Fruit fly (Drosophila melanogaster) whole organism, embryonic: ENCODE measurements around the gene Coq5.
A peak's percentile ranks its signal among the peaks of the same experiment; 100 is the strongest.

Experiments used
- ATbp ChIP-seq: fragments of 200-800 bp; sonication (Bioruptor generic); optimal IDR thresholded peaks from 2 replicates; lab custom pipeline; 2017; ENCODE audit warnings: missing biosample characterization, mild to moderate bottlenecking, missing genetic modification characterization, missing genetic modification reagents
- Aef1 ChIP-seq: fragments of 200-800 bp; sonication (Bioruptor generic); IDR thresholded peaks from 3 replicates; pipeline ENCODE4 v1.3.6; 2022; ENCODE audit warnings: missing biosample characterization, missing genetic modification characterization
- Atf3 ChIP-seq: fragments of 200-800 bp; sonication (Bioruptor generic); optimal IDR thresholded peaks from 3 replicates; lab custom pipeline; 2016; ENCODE audit warnings: missing biosample characterization, missing genetic modification characterization
- BEAF-32 ChIP-seq: fragments of 200-800 bp; sonication (Bioruptor generic); optimal IDR thresholded peaks from 3 replicates; lab custom pipeline; 2017; ENCODE audit warnings: missing biosample characterization, missing genetic modification characterization, mild to moderate bottlenecking, moderate library complexity, missing genetic modification reagents
- CG1024 ChIP-seq: fragments of 200-800 bp; sonication (Bioruptor generic); IDR thresholded peaks from 2 replicates; pipeline ENCODE4 v1.3.6; 2022; ENCODE audit warnings: missing biosample characterization, missing genetic modification characterization
- CG13123 ChIP-seq: fragments of 200-800 bp; sonication (Bioruptor generic); optimal IDR thresholded peaks from 2 replicates; lab custom pipeline; 2016; ENCODE audit warnings: missing biosample characterization, missing genetic modification characterization
- CG13296 ChIP-seq: fragments of 200-800 bp; sonication (Bioruptor generic); optimal IDR thresholded peaks from 3 replicates; lab custom pipeline; 2018; ENCODE audit warnings: missing biosample characterization, mild to moderate bottlenecking, missing genetic modification characterization
- CG14050 ChIP-seq: fragments of 200-800 bp; sonication (Bioruptor generic); IDR thresholded peaks from 3 replicates; pipeline ENCODE4 v1.3.6; 2022; ENCODE audit warnings: missing biosample characterization, missing genetic modification characterization
- CG15073 ChIP-seq: fragments of 200-800 bp; sonication (Bioruptor generic); optimal IDR thresholded peaks from 2 replicates; lab custom pipeline; 2016; ENCODE audit warnings: missing biosample characterization, missing genetic modification characterization
- CG15696 ChIP-seq: fragments of 200-800 bp; sonication (Bioruptor generic); optimal IDR thresholded peaks from 2 replicates; lab custom pipeline; 2019; ENCODE audit warnings: missing biosample characterization, mild to moderate bottlenecking, missing genetic modification characterization, moderate library complexity
- CG1792 ChIP-seq: fragments of 200-800 bp; sonication (Bioruptor generic); optimal IDR thresholded peaks from 2 replicates; lab custom pipeline; 2016; ENCODE audit warnings: missing biosample characterization, missing genetic modification characterization
- CG2889 ChIP-seq: fragments of 200-800 bp; sonication (Bioruptor generic); IDR thresholded peaks from 3 replicates; pipeline ENCODE4 v1.3.6; 2022; ENCODE audit warnings: missing biosample characterization, missing genetic modification characterization
- CG34422 ChIP-seq: fragments of 200-800 bp; sonication (Bioruptor generic); IDR thresholded peaks from 3 replicates; pipeline ENCODE4 v1.3.6; 2022; ENCODE audit warnings: missing biosample characterization, missing genetic modification characterization
- CG6272 ChIP-seq: fragments of 200-800 bp; sonication (Bioruptor generic); IDR thresholded peaks from 2 replicates; pipeline ENCODE4 v1.3.6; 2022; ENCODE audit warnings: missing biosample characterization, missing genetic modification characterization
- CG6854 ChIP-seq: fragments of 200-800 bp; sonication (Bioruptor generic); optimal IDR thresholded peaks from 3 replicates; lab custom pipeline; 2017; ENCODE audit warnings: missing biosample characterization, mild to moderate bottlenecking, missing genetic modification characterization
- CG7745 ChIP-seq: fragments of 200-800 bp; sonication (Bioruptor generic); optimal IDR thresholded peaks from 2 replicates; lab custom pipeline; 2018; ENCODE audit warnings: missing biosample characterization, mild to moderate bottlenecking, missing genetic modification characterization, moderate library complexity
- CG7839 ChIP-seq: fragments of 200-800 bp; sonication (Bioruptor generic); optimal IDR thresholded peaks from 3 replicates; lab custom pipeline; 2018; ENCODE audit warnings: missing biosample characterization, mild to moderate bottlenecking, missing genetic modification characterization, moderate library complexity
- CG9437 ChIP-seq: fragments of 200-800 bp; sonication (Bioruptor generic); optimal IDR thresholded peaks from 2 replicates; lab custom pipeline; 2018; ENCODE audit warnings: missing biosample characterization, mild to moderate bottlenecking, missing genetic modification characterization
- Dref ChIP-seq: fragments of 200-800 bp; sonication (Bioruptor generic); IDR thresholded peaks from 2 replicates; pipeline ENCODE4 v1.3.6; 2022; ENCODE audit warnings: missing biosample characterization, missing genetic modification characterization
- Fer3 ChIP-seq: fragments of 200-800 bp; sonication (Bioruptor generic); optimal IDR thresholded peaks from 2 replicates; lab custom pipeline; 2018; ENCODE audit warnings: missing biosample characterization, mild to moderate bottlenecking, missing genetic modification characterization, moderate library complexity
- HLHmδ ChIP-seq: fragments of 200-800 bp; sonication (Bioruptor generic); optimal IDR thresholded peaks from 2 replicates; lab custom pipeline; 2018; ENCODE audit warnings: missing biosample characterization, mild to moderate bottlenecking, missing genetic modification characterization, moderate library complexity
- HmgD ChIP-seq: fragments of 200-800 bp; sonication (Bioruptor generic); optimal IDR thresholded peaks from 3 replicates; lab custom pipeline; 2016; ENCODE audit warnings: missing biosample characterization, missing genetic modification characterization
- Hmx ChIP-seq: fragments of 200-800 bp; sonication (Bioruptor generic); optimal IDR thresholded peaks from 2 replicates; lab custom pipeline; 2016; ENCODE audit warnings: missing biosample characterization, missing genetic modification characterization
- Hr51 ChIP-seq, 2 experiments: fragments of 200-800 bp; sonication (Bioruptor generic); optimal IDR thresholded peaks; 2 replicates in 1 of 2; 3 replicates in 1 of 2; lab custom pipeline; 2016 to 2018; ENCODE audit warnings: missing biosample characterization in 2 of 2, missing genetic modification characterization in 2 of 2, mild to moderate bottlenecking in 1 of 2, moderate library complexity in 1 of 2
- Hr78 ChIP-seq, 2 experiments: fragments of 200-800 bp in 1 of 2; fragments of >200 bp in 1 of 2; sonication (Bioruptor generic) in 1 of 2; optimal IDR thresholded peaks; 2 replicates each; lab custom pipeline; 2017 to 2019; ENCODE audit warnings: missing biosample characterization in 2 of 2, missing genetic modification characterization in 2 of 2, mild to moderate bottlenecking in 1 of 2, moderate library complexity in 1 of 2
- Mad ChIP-seq: fragments of 200-800 bp; sonication (Bioruptor generic); optimal IDR thresholded peaks from 2 replicates; lab custom pipeline; 2016; ENCODE audit warnings: missing biosample characterization, missing genetic modification characterization
- PHDP ChIP-seq: fragments of 200-800 bp; sonication (Bioruptor generic); optimal IDR thresholded peaks from 3 replicates; lab custom pipeline; 2018; ENCODE audit warnings: missing biosample characterization, mild to moderate bottlenecking, missing genetic modification characterization, moderate library complexity
- Poxn ChIP-seq: fragments of 200-800 bp; sonication (Bioruptor generic); IDR thresholded peaks from 2 replicates; pipeline ENCODE4 v1.3.6; 2022; ENCODE audit warnings: missing biosample characterization, missing genetic modification characterization
- Ravus ChIP-seq: fragments of 200-800 bp; sonication (Bioruptor generic); IDR thresholded peaks from 2 replicates; pipeline ENCODE4 v1.3.6; 2022; ENCODE audit warnings: missing biosample characterization, missing genetic modification characterization
- aop ChIP-seq: fragments of 200-800 bp; sonication (Bioruptor generic); IDR thresholded peaks from 2 replicates; pipeline ENCODE4 v1.3.6; 2022; ENCODE audit warnings: missing biosample characterization, missing genetic modification characterization
- caup ChIP-seq: fragments of 200-800 bp; sonication (Bioruptor generic); optimal IDR thresholded peaks from 3 replicates; lab custom pipeline; 2017; ENCODE audit warnings: missing biosample characterization, mild to moderate bottlenecking, missing genetic modification characterization, moderate library complexity; ENCODE audit not compliant: severe bottlenecking
- chinmo ChIP-seq: fragments of 200-800 bp; sonication (Bioruptor generic); IDR thresholded peaks from 4 replicates; pipeline ENCODE4 v1.3.6; 2022; ENCODE audit warnings: missing biosample characterization, missing genetic modification characterization; ENCODE audit not compliant: partially characterized antibody
- corto ChIP-seq: fragments of 200-800 bp; sonication (Bioruptor generic); optimal IDR thresholded peaks from 2 replicates; lab custom pipeline; 2016; ENCODE audit warnings: missing biosample characterization, mild to moderate bottlenecking, missing genetic modification characterization, moderate library complexity
- crol ChIP-seq: fragments of 200-800 bp; sonication (Bioruptor generic); IDR thresholded peaks from 2 replicates; pipeline ENCODE4 v1.3.6; 2022; ENCODE audit warnings: missing biosample characterization, missing genetic modification characterization
- dan ChIP-seq: fragments of 200-800 bp; sonication (Bioruptor generic); IDR thresholded peaks from 2 replicates; pipeline ENCODE4 v1.3.6; 2022; ENCODE audit warnings: missing biosample characterization, missing genetic modification characterization
- dmrt99B ChIP-seq: fragments of 200-800 bp; sonication (Bioruptor generic); optimal IDR thresholded peaks from 2 replicates; lab custom pipeline; 2018; ENCODE audit warnings: missing biosample characterization, mild to moderate bottlenecking, missing genetic modification characterization, moderate library complexity
- fru ChIP-seq: fragments of >200 bp; optimal IDR thresholded peaks from 2 replicates; lab custom pipeline; 2017
- fu2 ChIP-seq: fragments of 200-800 bp; sonication (Bioruptor generic); optimal IDR thresholded peaks from 2 replicates; lab custom pipeline; 2016; ENCODE audit warnings: missing biosample characterization, missing genetic modification characterization
- grau ChIP-seq: fragments of 200-800 bp; optimal IDR thresholded peaks from 3 replicates; lab custom pipeline; 2019; ENCODE audit warnings: missing biosample characterization, mild to moderate bottlenecking, missing genetic modification characterization, moderate library complexity
- kni ChIP-seq: fragments of 200-800 bp; sonication (Bioruptor generic); optimal IDR thresholded peaks from 3 replicates; lab custom pipeline; 2017; ENCODE audit warnings: mild to moderate bottlenecking, missing biosample characterization, missing genetic modification reagents, missing genetic modification characterization
- prd ChIP-seq, 3 experiments: fragments of >200 bp in 2 of 3; fragments of 200-800 bp in 1 of 3; sonication (Bioruptor generic) in 1 of 3; optimal IDR thresholded peaks in 2 of 3; IDR thresholded peaks in 1 of 3; 2 replicates in 2 of 3; 3 replicates in 1 of 3; pipeline versions ENCODE4 v1.3.6 to Lab custom; 2017 to 2022; ENCODE audit warnings: missing biosample characterization in 1 of 3, missing genetic modification characterization in 1 of 3
- pzg ChIP-seq: fragments of 200-800 bp; sonication (Bioruptor generic); optimal IDR thresholded peaks from 3 replicates; lab custom pipeline; 2018; ENCODE audit warnings: missing biosample characterization, mild to moderate bottlenecking, missing genetic modification characterization, moderate library complexity
- rib ChIP-seq: fragments of 200-800 bp; sonication (Bioruptor generic); IDR thresholded peaks from 2 replicates; pipeline ENCODE4 v1.3.6; 2022; ENCODE audit warnings: missing biosample characterization, missing genetic modification characterization
- so ChIP-seq: fragments of 200-800 bp; sonication (Bioruptor generic); IDR thresholded peaks from 3 replicates; pipeline ENCODE4 v1.3.6; 2022; ENCODE audit warnings: missing biosample characterization, missing genetic modification characterization
- sr ChIP-seq: fragments of 200-800 bp; sonication (Bioruptor generic); IDR thresholded peaks from 3 replicates; pipeline ENCODE4 v1.3.6; 2022; ENCODE audit warnings: missing biosample characterization, missing genetic modification characterization
- toy ChIP-seq: fragments of 200-800 bp; sonication (Bioruptor generic); IDR thresholded peaks from 2 replicates; pipeline ENCODE4 v1.3.6; 2022; ENCODE audit warnings: missing biosample characterization, missing genetic modification characterization
- trem ChIP-seq: fragments of 200-800 bp; optimal IDR thresholded peaks from 3 replicates; lab custom pipeline; 2019; ENCODE audit warnings: missing biosample characterization, mild to moderate bottlenecking, missing genetic modification characterization, moderate library complexity
- trh ChIP-seq: fragments of 200-800 bp; sonication (Bioruptor generic); optimal IDR thresholded peaks from 2 replicates; lab custom pipeline; 2016; ENCODE audit warnings: missing biosample characterization, missing genetic modification characterization
- twi ChIP-seq: fragments of 200-800 bp; optimal IDR thresholded peaks from 2 replicates; lab custom pipeline; 2019; ENCODE audit warnings: missing biosample characterization, mild to moderate bottlenecking, missing genetic modification characterization, moderate library complexity
- vfl ChIP-seq: fragments of 200-800 bp; sonication (Bioruptor generic); optimal IDR thresholded peaks from 2 replicates; lab custom pipeline; 2016; ENCODE audit warnings: missing biosample characterization, missing genetic modification characterization
- yki ChIP-seq: fragments of >200 bp; optimal IDR thresholded peaks from 3 replicates; lab custom pipeline; 2018

Coq5 gene

DNA sequence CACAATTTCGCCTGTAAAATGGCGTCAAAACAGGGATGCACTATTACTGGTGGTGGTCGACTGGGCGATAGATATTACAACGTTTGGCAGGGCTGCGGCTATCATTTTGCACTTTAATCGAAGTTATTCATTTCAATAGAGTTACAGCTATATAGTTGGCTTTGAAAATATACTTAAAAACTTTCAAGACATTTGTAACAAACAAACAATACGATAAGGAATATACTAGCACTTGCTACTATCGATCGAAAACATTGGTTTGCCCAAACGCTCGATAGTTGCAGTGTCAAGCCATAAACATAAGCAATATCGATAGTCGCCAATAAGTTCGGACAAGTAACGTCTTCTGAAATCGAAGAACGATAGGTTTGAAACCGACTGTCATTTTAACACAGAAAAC lies 34.9 kb downstream of the Coq5 start, which contains the start of the genes Bap60 and CG12096 (continued):
- TF ChIP-seq Hr51 (GFP tag; optimal IDR thresholded peaks at IDR 0.05; lab: Kevin White, UChicago) (peak; percentile 75 to 76), pzg (peak; percentile 80), aop (no peak), corto (GFP tag; lab: Kevin White, UChicago) (no peak), CG13123 (peak; percentile 34), Hr78 (GFP tag; optimal IDR thresholded peaks at IDR 0.05; lab: Kevin White, UChicago) (no peak), rib (no peak), vfl (peak; percentile 71), PHDP (tag; lab: Kevin White, UChicago) (peak; percentile 69), fru (lab: Kevin White, UChicago) (no peak), twi (tag; lab: Kevin White, UChicago) (peak; percentile 74), CG6272 (GFP tag; lab: Robert Waterston, UW) (peak; percentile 44), CG6854 (GFP tag; lab: Kevin White, UChicago) (no peak), chinmo (peak; percentile 68; the same call in 1 of the 4 replicates), HLHmδ (GFP tag; lab: Kevin White, UChicago) (no peak), sr (GFP tag; lab: Robert Waterston, UW) (no peak), Atf3 (GFP tag; lab: Kevin White, UChicago) (peak; percentile 46), crol (GFP tag; lab: Robert Waterston, UW) (no peak), Poxn (GFP tag; lab: Robert Waterston, UW) (no peak), trh (GFP tag; lab: Kevin White, UChicago) (no peak), CG7745 (tag; lab: Kevin White, UChicago) (no peak), yki (lab: Kevin White, UChicago) (no peak), prd (optimal IDR thresholded peaks at IDR 0.05; lab: Kevin White, UChicago) (no peak), prd (GFP tag; IDR thresholded peaks at IDR 0.05; lab: Robert Waterston, UW) (peak; percentile 76), CG1792 (GFP tag; lab: Kevin White, UChicago) (peak; percentile 67), caup (peak; percentile 56), Ravus (GFP tag; lab: Robert Waterston, UW) (no peak), ATbp (GFP tag; lab: Kevin White, UChicago) (no peak), Aef1 (GFP tag; lab: Robert Waterston, UW) (peak; percentile 66), fu2 (peak; percentile 88), BEAF-32 (GFP tag; lab: Kevin White, UChicago) (peak; percentile 97), CG15696 (tag; lab: Kevin White, UChicago) (peak; percentile 78), CG15073 (GFP tag; lab: Kevin White, UChicago) (no peak), CG2889 (GFP tag; lab: Robert Waterston, UW) (0 out of 3 replicates have a peak, but pooled peaks have one; percentile 46), kni (peak; percentile 41), CG1024 (GFP tag; lab: Robert Waterston, UW) (no peak), CG7839 (tag; lab: Kevin White, UChicago) (peak; percentile 80), CG14050 (GFP tag; lab: Robert Waterston, UW) (peak; percentile 39; the same call in 1 of the 3 replicates), Mad (GFP tag; lab: Kevin White, UChicago) (peak; percentile 51), toy (no peak), HmgD (peak; percentile 84), CG34422 (GFP tag; lab: Robert Waterston, UW) (peak; percentile 8; the same call in 1 of the 3 replicates), CG9437 (GFP tag; lab: Kevin White, UChicago) (peak; percentile 77), trem (tag; lab: Kevin White, UChicago) (peak; percentile 86), so (GFP tag; lab: Robert Waterston, UW) (no peak), Dref (GFP tag; lab: Robert Waterston, UW) (peak; percentile 66), dmrt99B (tag; lab: Kevin White, UChicago) (peak; percentile 67), Fer3 (tag; lab: Kevin White, UChicago) (peak; percentile 67), dan (no peak), Hmx (GFP tag; lab: Kevin White, UChicago) (no peak), grau (peak; percentile 82), CG13296 (GFP tag; lab: Kevin White, UChicago) (peak; percentile 64)
